Fruit fly (Drosophila melanogaster): ENCODE data around the gene CG15544.

The CG15544 gene

dm6 chr3R:30809287-30809933, 18.2 kb upstream of the CG15544 start (continued):
- no peak for TF ChIP-seq CG10209 (GFP tag; optimal IDR thresholded peaks at IDR 0.05)
- TF ChIP-seq tgo (GFP tag; IDR thresholded peaks at IDR 0.05): no peak
- no peak for TF ChIP-seq YL-1 (GFP tag; optimal IDR thresholded peaks at IDR 0.05)
- TF ChIP-seq CG16863 (GFP tag; optimal IDR thresholded peaks at IDR 0.05): no peak
- no peak for TF ChIP-seq CG5180 (GFP tag; optimal IDR thresholded peaks at IDR 0.05)
- TF ChIP-seq CG30431 (GFP tag; optimal IDR thresholded peaks at IDR 0.05): no peak
- peak; percentile 20 for TF ChIP-seq CG8924 (tag; optimal IDR thresholded peaks at IDR 0.05)
- no peak for TF ChIP-seq CG13287 (GFP tag; IDR thresholded peaks at IDR 0.05; ENCODE audit: partially characterized antibody)
- TF ChIP-seq CG12769 (tag; optimal IDR thresholded peaks at IDR 0.05): no peak
- no peak for TF ChIP-seq Sry-δ (GFP tag; optimal IDR thresholded peaks at IDR 0.05)
- TF ChIP-seq Blimp-1 (GFP tag; optimal IDR thresholded peaks at IDR 0.05): no peak
- TF ChIP-seq Meics (GFP tag; optimal IDR thresholded peaks at IDR 0.05): no peak
- no peak for TF ChIP-seq zf30C (GFP tag; optimal IDR thresholded peaks at IDR 0.05)
- no peak for TF ChIP-seq CG13123 (GFP tag; optimal IDR thresholded peaks at IDR 0.05)
- TF ChIP-seq Trl (optimal IDR thresholded peaks at IDR 0.05): no peak
- TF ChIP-seq Trl (GFP tag; optimal IDR thresholded peaks at IDR 0.05): no peak
- TF ChIP-seq Nf-YA (GFP tag; IDR thresholded peaks at IDR 0.05): no peak
- no peak for TF ChIP-seq Lhr (GFP tag; optimal IDR thresholded peaks at IDR 0.05)
- TF ChIP-seq Neu2 (GFP tag; optimal IDR thresholded peaks at IDR 0.05; ENCODE audit: borderline replicate concordance): no peak
- TF ChIP-seq CG7928 (GFP tag; optimal IDR thresholded peaks at IDR 0.05): no peak
- TF ChIP-seq CG8388 (GFP tag; optimal IDR thresholded peaks at IDR 0.05): no peak
- peak in 1 of 2 experiments; percentile 79 for TF ChIP-seq tll (GFP tag; optimal IDR thresholded peaks at IDR 0.05)
- TF ChIP-seq en (GFP tag; optimal IDR thresholded peaks at IDR 0.05): no peak
- no peak for TF ChIP-seq CG31224 (GFP tag; IDR thresholded peaks at IDR 0.05)
- no peak for TF ChIP-seq CG3281 (GFP tag; optimal IDR thresholded peaks at IDR 0.05)
- no peak for TF ChIP-seq Oli (tag; optimal IDR thresholded peaks at IDR 0.05)
- 0 out of 3 replicates have a peak, but pooled peaks have one; percentile 22 for TF ChIP-seq CG6791 (GFP tag; IDR thresholded peaks at IDR 0.05; ENCODE audit: partially characterized antibody)
- no peak for TF ChIP-seq CG34376 (GFP tag; optimal IDR thresholded peaks at IDR 0.05)
- peak; percentile 97 for TF ChIP-seq pros (GFP tag; optimal IDR thresholded peaks at IDR 0.05)
- TF ChIP-seq nom (GFP tag; optimal IDR thresholded peaks at IDR 0.05): no peak
- no peak for TF ChIP-seq unc-4 (GFP tag; IDR thresholded peaks at IDR 0.05; ENCODE audit: partially characterized antibody)
- TF ChIP-seq nerfin-2 (GFP tag; IDR thresholded peaks at IDR 0.05; ENCODE audit: partially characterized antibody): no peak
- no peak for TF ChIP-seq grau (tag; optimal IDR thresholded peaks at IDR 0.05)
- TF ChIP-seq dan (GFP tag; IDR thresholded peaks at IDR 0.05): no peak
- TF ChIP-seq CG10147 (GFP tag; optimal IDR thresholded peaks at IDR 0.05): no peak
- peak; percentile 72 for TF ChIP-seq D19B (GFP tag; optimal IDR thresholded peaks at IDR 0.05)
- TF ChIP-seq Fer1 (GFP tag; optimal IDR thresholded peaks at IDR 0.05): no peak
- TF ChIP-seq BtbVII (GFP tag; optimal IDR thresholded peaks at IDR 0.05): no peak
- no peak for TF ChIP-seq nmo (GFP tag; optimal IDR thresholded peaks at IDR 0.05)
- TF ChIP-seq HLH3B (GFP tag; IDR thresholded peaks at IDR 0.05): no peak
- TF ChIP-seq D19A (tag; optimal IDR thresholded peaks at IDR 0.05): peak; percentile 98
- TF ChIP-seq Hmx (GFP tag; optimal IDR thresholded peaks at IDR 0.05): no peak
- no peak for TF ChIP-seq HLHmδ (GFP tag; optimal IDR thresholded peaks at IDR 0.05)
- no peak for TF ChIP-seq CG4424 (GFP tag; optimal IDR thresholded peaks at IDR 0.05)
- TF ChIP-seq Hmr (GFP tag; optimal IDR thresholded peaks at IDR 0.05): no peak
- TF ChIP-seq Awh (GFP tag; IDR thresholded peaks at IDR 0.05): 0 out of 2 replicates have a peak, but pooled peaks have one; percentile 6
- TF ChIP-seq mld (GFP tag; IDR thresholded peaks at IDR 0.05; ENCODE audit: partially characterized antibody): no peak
- no peak for TF ChIP-seq pb (GFP tag; optimal IDR thresholded peaks at IDR 0.05)

All from whole organism, embryonic.